Worm (Caenorhabditis elegans) whole organism, young adult: Measurements from ENCODE around the gene F16B12.7.

Experiments used
- B0035.1 ChIP-seq: sonication (generic microtip); optimal IDR thresholded peaks from 2 replicates; lab custom pipeline; 2016; ENCODE audit warnings: missing genetic modification characterization, mild to moderate bottlenecking, missing compliant biosample characterization, missing genotype, missing genetic modification reagents
- C06A6.2 ChIP-seq: fragments of 200-800 bp; sonication (Bioruptor generic); conservative IDR thresholded peaks from 2 replicates; pipeline ENCODE4 v1.3.6; 2022; ENCODE audit warnings: missing genetic modification characterization, missing compliant biosample characterization
- C17E4.6 ChIP-seq: fragments of 200-800 bp; sonication (Bioruptor generic); IDR thresholded peaks from 2 replicates; pipeline ENCODE4 v1.3.6; 2022; ENCODE audit warnings: missing genetic modification reagents, missing genetic modification characterization, missing compliant biosample characterization
- F10E7.11 ChIP-seq: sonication (generic microtip); optimal IDR thresholded peaks from 2 replicates; lab custom pipeline; 2017; ENCODE audit warnings: mild to moderate bottlenecking, missing genetic modification characterization, moderate library complexity, missing compliant biosample characterization
- F22D6.2 ChIP-seq: sonication (generic microtip); optimal IDR thresholded peaks from 2 replicates; lab custom pipeline; 2016; ENCODE audit warnings: mild to moderate bottlenecking, missing genetic modification characterization, missing compliant biosample characterization
- F23B12.7 ChIP-seq: sonication (generic microtip); optimal IDR thresholded peaks from 2 replicates; lab custom pipeline; 2017; ENCODE audit warnings: missing genetic modification characterization, mild to moderate bottlenecking, missing compliant biosample characterization, antibody characterized with exemption, moderate library complexity; ENCODE audit not compliant: insufficient read depth
- F33H1.4 ChIP-seq: fragments of 200-800 bp; sonication (Bioruptor generic); IDR thresholded peaks from 2 replicates; pipeline ENCODE4 v1.3.6; 2022; ENCODE audit warnings: missing genetic modification reagents, missing genetic modification characterization, missing compliant biosample characterization
- F49E8.2 ChIP-seq: sonication (generic microtip); optimal IDR thresholded peaks from 3 replicates; lab custom pipeline; 2017; ENCODE audit warnings: missing genetic modification characterization, mild to moderate bottlenecking, missing compliant biosample characterization, antibody characterized with exemption, moderate library complexity; ENCODE audit not compliant: insufficient read depth
- Y53G8AR.9 ChIP-seq: fragments of 200-800 bp; sonication (Bioruptor generic); conservative IDR thresholded peaks from 2 replicates; pipeline ENCODE4 v1.3.6; 2022; ENCODE audit warnings: missing genetic modification reagents, missing genetic modification characterization, missing compliant biosample characterization
- Y56A3A.18 ChIP-seq: fragments of 200-800 bp; sonication (Bioruptor generic); IDR thresholded peaks from 2 replicates; pipeline ENCODE4 v1.3.6; 2022; ENCODE audit warnings: missing genetic modification reagents, missing genetic modification characterization, missing compliant biosample characterization
- attf-3 ChIP-seq: fragments of 200-800 bp; sonication (Bioruptor generic); conservative IDR thresholded peaks from 2 replicates; pipeline ENCODE4 v1.3.6; 2022; ENCODE audit warnings: missing genetic modification reagents, missing genetic modification characterization, missing compliant biosample characterization
- attf-6 ChIP-seq: fragments of 200-800 bp; sonication (Bioruptor generic); IDR thresholded peaks from 2 replicates; pipeline ENCODE4 v1.3.6; 2022; ENCODE audit warnings: missing genetic modification reagents, missing genetic modification characterization, missing compliant biosample characterization
- bed-2 ChIP-seq: fragments of 200-800 bp; sonication (Bioruptor generic); IDR thresholded peaks from 2 replicates; pipeline ENCODE4 v1.3.6; 2022; ENCODE audit warnings: missing genetic modification reagents, missing genetic modification characterization, missing compliant biosample characterization
- cebp-1 ChIP-seq, 2 experiments: fragments of 200-800 bp in 1 of 2; sonication (Bioruptor generic) in 1 of 2; sonication (generic microtip) in 1 of 2; IDR thresholded peaks in 1 of 2; optimal IDR thresholded peaks in 1 of 2; 2 replicates each; pipeline versions ENCODE4 v1.3.6 to Lab custom; 2017 to 2022; ENCODE audit warnings: missing compliant biosample characterization in 2 of 2, missing genetic modification characterization in 2 of 2, mild to moderate bottlenecking in 1 of 2, missing genetic modification reagents in 1 of 2, moderate library complexity in 1 of 2
- cebp-2 ChIP-seq: fragments of 200-800 bp; sonication (Bioruptor generic); IDR thresholded peaks from 2 replicates; pipeline ENCODE4 v1.3.6; 2022; ENCODE audit warnings: missing genetic modification characterization, missing compliant biosample characterization
- egl-18 ChIP-seq: fragments of 200-800 bp; sonication (Bioruptor generic); IDR thresholded peaks from 2 replicates; pipeline ENCODE4 v1.3.6; 2022; ENCODE audit warnings: missing genetic modification reagents, missing genetic modification characterization, missing compliant biosample characterization
- ets-4 ChIP-seq: fragments of 200-800 bp; sonication (Bioruptor generic); optimal IDR thresholded peaks from 2 replicates; lab custom pipeline; 2018; ENCODE audit warnings: mild to moderate bottlenecking, missing genetic modification characterization, missing compliant biosample characterization
- fkh-3 ChIP-seq: sonication (generic microtip); optimal IDR thresholded peaks from 2 replicates; lab custom pipeline; 2016; ENCODE audit warnings: mild to moderate bottlenecking, missing genetic modification characterization, missing compliant biosample characterization
- hlh-26 ChIP-seq: fragments of 200-800 bp; sonication (Bioruptor generic); conservative IDR thresholded peaks from 2 replicates; pipeline ENCODE4 v1.3.6; 2022; ENCODE audit warnings: missing genetic modification reagents, missing genetic modification characterization, missing compliant biosample characterization
- mel-28 ChIP-seq: sonication (generic microtip); optimal IDR thresholded peaks from 2 replicates; lab custom pipeline; 2016; ENCODE audit warnings: borderline replicate concordance, mild to moderate bottlenecking, missing genetic modification characterization, missing compliant biosample characterization
- mes-4 ChIP-seq: sonication (generic microtip); optimal IDR thresholded peaks from 2 replicates; lab custom pipeline; 2016; ENCODE audit warnings: missing genotype, missing genetic modification characterization, missing compliant biosample characterization
- nfya-1 ChIP-seq: sonication (generic microtip); optimal IDR thresholded peaks from 2 replicates; lab custom pipeline; 2017; ENCODE audit warnings: antibody characterized with exemption, missing compliant biosample characterization, missing genetic modification characterization, borderline replicate concordance; ENCODE audit not compliant: insufficient read depth
- repo-1 ChIP-seq: sonication (generic microtip); optimal IDR thresholded peaks from 2 replicates; lab custom pipeline; 2017; ENCODE audit warnings: mild to moderate bottlenecking, missing genetic modification characterization, missing compliant biosample characterization
- snpc-1.3 ChIP-seq: sonication (generic microtip); optimal IDR thresholded peaks from 2 replicates; lab custom pipeline; 2017; ENCODE audit warnings: missing genetic modification characterization, mild to moderate bottlenecking, missing compliant biosample characterization, antibody characterized with exemption, moderate library complexity, missing genotype, missing genetic modification reagents; ENCODE audit not compliant: insufficient read depth
- snpc-4 ChIP-seq, 5 experiments: fragments of 150-350 bp in 1 of 5; sonication (generic microtip) in 4 of 5; optimal IDR thresholded peaks; 2 replicates each; lab custom pipeline; 2014 to 2018; ENCODE audit warnings: missing genetic modification characterization in 5 of 5, missing biosample characterization in 3 of 5, antibody characterized with exemption in 2 of 5, mild to moderate bottlenecking in 2 of 5, missing compliant biosample characterization in 2 of 5, missing genotype in 2 of 5, moderate library complexity in 2 of 5, missing genetic modification reagents in 1 of 5
- tlf-1 ChIP-seq: fragments of 200-800 bp; sonication (Bioruptor generic); optimal IDR thresholded peaks from 2 replicates; lab custom pipeline; 2018; ENCODE audit warnings: mild to moderate bottlenecking, missing genetic modification characterization, missing compliant biosample characterization
- unc-130 ChIP-seq: sonication (generic microtip); optimal IDR thresholded peaks from 2 replicates; lab custom pipeline; 2016; ENCODE audit warnings: missing genetic modification reagents, missing genetic modification characterization, missing compliant biosample characterization
- zfh-2 ChIP-seq: fragments of 200-800 bp; sonication (Bioruptor generic); conservative IDR thresholded peaks from 2 replicates; pipeline ENCODE4 v1.3.6; 2022; ENCODE audit warnings: missing genetic modification reagents, missing genetic modification characterization, missing compliant biosample characterization
- ztf-3 ChIP-seq: fragments of 200-800 bp; sonication (Bioruptor generic); optimal IDR thresholded peaks from 2 replicates; lab custom pipeline; 2018; ENCODE audit warnings: mild to moderate bottlenecking, missing genetic modification characterization, missing compliant biosample characterization

The F16B12.7 gene

ce11 chrX:14140040-14140439 is 31.7 kb downstream of the F16B12.7 start, which contains the start of gene nkat-1:
nkat-1 (minus strand) TSS chrX:14140140.
- no peak for TF ChIP-seq ztf-3 (GFP tag; lab: Kevin White, UChicago)
- no peak for TF ChIP-seq mes-4
- TF ChIP-seq snpc-1.3 (tag; lab: Kevin White, UChicago): no peak
- TF ChIP-seq tlf-1 (GFP tag; lab: Kevin White, UChicago): no peak
- no peak for TF ChIP-seq unc-130
- TF ChIP-seq mel-28 (tag; lab: Kevin White, UChicago): no peak

- TF ChIP-seq snpc-4 (GFP tag; optimal IDR thresholded peaks at IDR 0.05; lab: Kevin White, UChicago) (no peak), snpc-4 (tag; optimal IDR thresholded peaks at IDR 0.05; lab: Kevin White, UChicago) (no peak), fkh-3 (tag; lab: Kevin White, UChicago) (no peak), C17E4.6 (GFP tag; lab: Robert Waterston, UW) (no peak), nfya-1 (tag; lab: Kevin White, UChicago) (no peak), zfh-2 (no peak), B0035.1 (no peak), attf-6 (no peak), F33H1.4 (GFP tag; lab: Robert Waterston, UW) (no peak), hlh-26 (GFP tag; lab: Robert Waterston, UW) (no peak), cebp-2 (GFP tag; lab: Robert Waterston, UW) (no peak), attf-3 (no peak), bed-2 (no peak), F22D6.2 (no peak), unc-130 (no peak), F10E7.11 (tag; lab: Kevin White, UChicago) (no peak), Y56A3A.18 (GFP tag; lab: Robert Waterston, UW) (no peak), repo-1 (tag; lab: Kevin White, UChicago) (no peak), F49E8.2 (tag; lab: Kevin White, UChicago) (no peak), C06A6.2 (GFP tag; lab: Robert Waterston, UW) (no peak), F23B12.7 (tag; lab: Kevin White, UChicago) (no peak)
- TF ChIP-seq, all 124 proteins: peak for 0
These were observed 33.0 kb downstream of the F16B12.7 start for ce11 chrX:14141344-14141841.

ce11 chrX:14141896-14142392 is 33.6 kb downstream of the F16B12.7 start, which contains the start of gene ceh-89:
ceh-89 (plus strand) TSS chrX:14141946.
- no peak for TF ChIP-seq egl-18 (GFP tag; lab: Robert Waterston, UW)
- no peak for TF ChIP-seq cebp-1 (GFP tag; IDR thresholded peaks at IDR 0.05; lab: Robert Waterston, UW)
- no peak for TF ChIP-seq cebp-1 (tag; optimal IDR thresholded peaks at IDR 0.05; lab: Kevin White, UChicago)
- TF ChIP-seq Y56A3A.18 (GFP tag; lab: Robert Waterston, UW): no peak
- no peak for TF ChIP-seq ets-4
- TF ChIP-seq cebp-2 (GFP tag; lab: Robert Waterston, UW): no peak

ce11 chrX:14145634-14146033 is 37.3 kb downstream of the F16B12.7 start:
- TF ChIP-seq Y53G8AR.9 (GFP tag; lab: Robert Waterston, UW) (no peak), cebp-1 (GFP tag; IDR thresholded peaks at IDR 0.05; lab: Robert Waterston, UW) (peak; percentile 80), cebp-1 (tag; optimal IDR thresholded peaks at IDR 0.05; lab: Kevin White, UChicago) (peak; percentile 90), snpc-4 (GFP tag; optimal IDR thresholded peaks at IDR 0.05; lab: Kevin White, UChicago) (no peak), snpc-4 (tag; optimal IDR thresholded peaks at IDR 0.05; lab: Kevin White, UChicago) (peak in 2 of 4 experiments; percentile 1 to 14)
- TF ChIP-seq, all 124 proteins: peak for 2
